Worm (Caenorhabditis elegans): ENCODE results near the gene icl-1.

ce11 chrV:726573-727483 lies 976 bp downstream of the icl-1 start:
- peak in 1 of 3 experiments; percentile 5 for TF ChIP-seq elt-3 (tag; optimal IDR thresholded peaks at IDR 0.05)
- TF ChIP-seq nhr-23 (tag; optimal IDR thresholded peaks at IDR 0.05): no peak
- no peak for TF ChIP-seq ceh-16 (tag; optimal IDR thresholded peaks at IDR 0.05)
- no peak for TF ChIP-seq ztf-4 (tag; optimal IDR thresholded peaks at IDR 0.05)
- TF ChIP-seq ceh-82 (tag; optimal IDR thresholded peaks at IDR 0.05): no peak
- no peak for TF ChIP-seq zag-1 (tag; optimal IDR thresholded peaks at IDR 0.05)
- TF ChIP-seq lin-15B (tag; optimal IDR thresholded peaks at IDR 0.05): no peak
- no peak for TF ChIP-seq unc-62 (GFP tag; optimal IDR thresholded peaks at IDR 0.05)
- TF ChIP-seq fkh-10 (GFP tag; optimal IDR thresholded peaks at IDR 0.05): no peak
- peak; percentile 13 for TF ChIP-seq elt-2 (tag; optimal IDR thresholded peaks at IDR 0.05)

Measured in whole organism, L3 larva.